Worm (Caenorhabditis elegans) whole organism, L4/young adult: ENCODE results near the gene F55E10.4.

Experiments used
- dao-5 ChIP-seq: sonication (generic microtip); optimal IDR thresholded peaks from 2 replicates; lab custom pipeline; 2016; ENCODE audit warnings: missing genotype, missing genetic modification characterization, moderate library complexity, missing compliant biosample characterization
- him-1 ChIP-seq: sonication (generic microtip); optimal IDR thresholded peaks from 2 replicates; lab custom pipeline; 2016; ENCODE audit warnings: missing genotype, missing genetic modification reagents, missing genetic modification characterization, missing compliant biosample characterization

DNA sequence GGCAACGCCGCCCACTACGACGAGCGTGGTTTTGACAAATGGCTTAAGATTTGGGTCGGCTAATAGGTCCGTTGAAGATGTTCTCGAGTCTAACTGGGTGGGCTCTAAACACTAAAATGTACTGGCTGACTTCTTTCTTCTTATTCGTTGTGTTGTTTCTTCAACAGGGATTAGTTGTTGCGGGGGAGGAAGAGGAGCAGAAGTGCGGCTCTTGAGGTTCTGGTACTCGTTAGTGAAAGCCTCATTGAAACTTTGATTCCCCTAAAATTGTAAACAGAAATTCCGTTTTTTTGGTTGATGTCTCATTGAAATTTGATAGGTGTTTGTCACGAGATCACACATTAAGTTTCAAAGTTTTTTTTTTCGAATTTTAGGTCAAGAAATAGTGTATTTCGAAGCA, 17.0 kb downstream of the F55E10.4 start:
- no peak for TF ChIP-seq him-1 (tag; lab: Kevin White, UChicago)
- no peak for TF ChIP-seq dao-5 (tag; lab: Kevin White, UChicago)
